Fruit fly (Drosophila melanogaster) whole organism, embryonic: ENCODE results near the gene cort.

Experiments
- Asciz ChIP-seq: fragments of 200-800 bp; sonication (Bioruptor generic); optimal IDR thresholded peaks from 2 replicates; lab custom pipeline; 2017; ENCODE audit warnings: missing biosample characterization, mild to moderate bottlenecking, missing genetic modification characterization, missing genetic modification reagents
- Atf6 ChIP-seq: fragments of 200-800 bp; sonication (Bioruptor generic); IDR thresholded peaks from 2 replicates; pipeline ENCODE4 v1.3.6; 2022; ENCODE audit warnings: missing biosample characterization, missing genetic modification characterization
- CG10366 ChIP-seq: fragments of 200-800 bp; sonication (Bioruptor generic); IDR thresholded peaks from 2 replicates; pipeline ENCODE4 v1.3.6; 2022; ENCODE audit warnings: missing biosample characterization, missing genetic modification characterization
- CG10565 ChIP-seq: fragments of 200-800 bp; sonication (Bioruptor generic); optimal IDR thresholded peaks from 3 replicates; lab custom pipeline; 2016; ENCODE audit warnings: missing biosample characterization, mild to moderate bottlenecking, missing genetic modification characterization
- CG11504 ChIP-seq: fragments of 200-800 bp; sonication (Bioruptor generic); optimal IDR thresholded peaks from 3 replicates; lab custom pipeline; 2019; ENCODE audit warnings: missing biosample characterization, mild to moderate bottlenecking, missing genetic modification characterization, moderate library complexity
- CG11560 ChIP-seq: fragments of 200-800 bp; sonication (Bioruptor generic); IDR thresholded peaks from 3 replicates; pipeline ENCODE4 v1.3.6; 2022; ENCODE audit warnings: missing biosample characterization, missing genetic modification characterization
- CG11696 ChIP-seq: fragments of 200-800 bp; sonication (Bioruptor generic); IDR thresholded peaks from 2 replicates; pipeline ENCODE4 v1.3.6; 2022; ENCODE audit warnings: missing biosample characterization, missing genetic modification characterization
- CG12391 ChIP-seq: fragments of 200-800 bp; sonication (Bioruptor generic); optimal IDR thresholded peaks from 3 replicates; lab custom pipeline; 2018; ENCODE audit warnings: missing biosample characterization, mild to moderate bottlenecking, missing genetic modification characterization, moderate library complexity
- CG16779 ChIP-seq: fragments of 200-800 bp; sonication (Bioruptor generic); IDR thresholded peaks from 2 replicates; pipeline ENCODE4 v1.3.6; 2022; ENCODE audit warnings: missing biosample characterization, missing genetic modification characterization
- CG17361 ChIP-seq: fragments of 200-800 bp; sonication (Bioruptor generic); IDR thresholded peaks from 3 replicates; pipeline ENCODE4 v1.3.6; 2022; ENCODE audit warnings: missing biosample characterization, missing genetic modification characterization
- CG17385 ChIP-seq: fragments of 200-800 bp; sonication (Bioruptor generic); optimal IDR thresholded peaks from 3 replicates; lab custom pipeline; 2018; ENCODE audit warnings: missing biosample characterization, mild to moderate bottlenecking, missing genetic modification characterization
- CG18619 ChIP-seq: fragments of 200-800 bp; sonication (Bioruptor generic); optimal IDR thresholded peaks from 3 replicates; lab custom pipeline; 2017; ENCODE audit warnings: missing biosample characterization, mild to moderate bottlenecking, missing genetic modification characterization
- CG3163 ChIP-seq: fragments of 200-800 bp; sonication (Bioruptor generic); optimal IDR thresholded peaks from 3 replicates; lab custom pipeline; 2016; ENCODE audit warnings: missing biosample characterization, missing genetic modification characterization
- CG6813 ChIP-seq: fragments of 200-800 bp; sonication (Bioruptor generic); optimal IDR thresholded peaks from 2 replicates; lab custom pipeline; 2017; ENCODE audit warnings: missing biosample characterization, missing genetic modification characterization, mild to moderate bottlenecking, moderate library complexity, missing genetic modification reagents
- CG8478 ChIP-seq: fragments of >200 bp; optimal IDR thresholded peaks from 2 replicates; lab custom pipeline; 2018
- CG9932 ChIP-seq: fragments of 200-800 bp; sonication (Bioruptor generic); IDR thresholded peaks from 2 replicates; pipeline ENCODE4 v1.3.6; 2022; ENCODE audit warnings: missing biosample characterization, missing genetic modification characterization
- Elba2 ChIP-seq: fragments of 200-800 bp; sonication (Bioruptor generic); optimal IDR thresholded peaks from 3 replicates; lab custom pipeline; 2016; ENCODE audit warnings: missing biosample characterization, missing genetic modification characterization
- Hr39 ChIP-seq: fragments of >200 bp; optimal IDR thresholded peaks from 2 replicates; lab custom pipeline; 2017
- Hsf ChIP-seq: fragments of 200-800 bp; sonication (Bioruptor generic); optimal IDR thresholded peaks from 3 replicates; lab custom pipeline; 2016; ENCODE audit warnings: missing biosample characterization, missing genetic modification characterization
- Mes4 ChIP-seq: fragments of 200-800 bp; sonication (Bioruptor generic); optimal IDR thresholded peaks from 2 replicates; lab custom pipeline; 2016; ENCODE audit warnings: missing biosample characterization, missing genetic modification characterization
- Myb ChIP-seq: fragments of 200-800 bp; sonication (Bioruptor generic); optimal IDR thresholded peaks from 2 replicates; lab custom pipeline; 2016; ENCODE audit warnings: missing biosample characterization, missing genetic modification characterization
- NC2α ChIP-seq: fragments of 200-800 bp; sonication (Bioruptor generic); optimal IDR thresholded peaks from 2 replicates; lab custom pipeline; 2016; ENCODE audit warnings: missing biosample characterization, missing genetic modification characterization
- Oaz ChIP-seq: fragments of 200-800 bp; sonication (Bioruptor generic); IDR thresholded peaks from 2 replicates; pipeline ENCODE4 v1.3.6; 2022; ENCODE audit warnings: missing biosample characterization, missing genetic modification characterization
- Poxn ChIP-seq: fragments of 200-800 bp; sonication (Bioruptor generic); IDR thresholded peaks from 2 replicates; pipeline ENCODE4 v1.3.6; 2022; ENCODE audit warnings: missing biosample characterization, missing genetic modification characterization
- Six4 ChIP-seq: fragments of 200-800 bp; sonication (Bioruptor generic); optimal IDR thresholded peaks from 2 replicates; lab custom pipeline; 2016; ENCODE audit warnings: missing biosample characterization, missing genetic modification characterization
- Xrp1 ChIP-seq: fragments of 200-800 bp; sonication (Bioruptor generic); IDR thresholded peaks from 2 replicates; pipeline ENCODE4 v1.3.6; 2022; ENCODE audit warnings: missing biosample characterization, missing genetic modification characterization
- cato ChIP-seq: fragments of 200-800 bp; sonication (Bioruptor generic); optimal IDR thresholded peaks from 2 replicates; lab custom pipeline; 2016; ENCODE audit warnings: missing biosample characterization, missing genetic modification characterization, borderline replicate concordance
- chif ChIP-seq, 2 experiments: fragments of 200-800 bp; sonication (Bioruptor generic); optimal IDR thresholded peaks; 3 replicates each; lab custom pipeline; 2016; ENCODE audit warnings: missing biosample characterization in 2 of 2, missing genetic modification characterization in 2 of 2
- chm ChIP-seq: fragments of 200-800 bp; sonication (Bioruptor generic); IDR thresholded peaks from 2 replicates; pipeline ENCODE4 v1.3.6; 2022; ENCODE audit warnings: missing biosample characterization, missing genetic modification characterization
- dmrt11E ChIP-seq: fragments of 200-800 bp; sonication (Bioruptor generic); optimal IDR thresholded peaks from 3 replicates; lab custom pipeline; 2018; ENCODE audit warnings: missing biosample characterization, mild to moderate bottlenecking, missing genetic modification characterization, moderate library complexity
- dpn ChIP-seq, 2 experiments: fragments of 200-800 bp; sonication (Bioruptor generic); optimal IDR thresholded peaks; 3 replicates each; lab custom pipeline; 2016; ENCODE audit warnings: missing biosample characterization in 2 of 2, missing genetic modification characterization in 2 of 2
- fd102C ChIP-seq: fragments of 200-800 bp; sonication (Bioruptor generic); optimal IDR thresholded peaks from 2 replicates; lab custom pipeline; 2018; ENCODE audit warnings: missing biosample characterization, mild to moderate bottlenecking, missing genetic modification characterization, moderate library complexity
- fd64A ChIP-seq: fragments of 200-800 bp; sonication (Bioruptor generic); optimal IDR thresholded peaks from 3 replicates; lab custom pipeline; 2018; ENCODE audit warnings: missing biosample characterization, mild to moderate bottlenecking, missing genetic modification characterization
- grau ChIP-seq: fragments of 200-800 bp; optimal IDR thresholded peaks from 3 replicates; lab custom pipeline; 2019; ENCODE audit warnings: missing biosample characterization, mild to moderate bottlenecking, missing genetic modification characterization, moderate library complexity
- gro ChIP-seq: fragments of 200-800 bp; sonication (Bioruptor generic); optimal IDR thresholded peaks from 2 replicates; lab custom pipeline; 2016; ENCODE audit warnings: missing biosample characterization, missing genetic modification characterization
- h ChIP-seq: fragments of >200 bp; optimal IDR thresholded peaks from 2 replicates; lab custom pipeline; 2017
- kay ChIP-seq: fragments of 200-800 bp; sonication (Bioruptor generic); optimal IDR thresholded peaks from 2 replicates; lab custom pipeline; 2016; ENCODE audit warnings: missing biosample characterization, missing genetic modification characterization
- lbe ChIP-seq: fragments of 200-800 bp; sonication (Bioruptor generic); optimal IDR thresholded peaks from 2 replicates; lab custom pipeline; 2016; ENCODE audit warnings: missing biosample characterization, mild to moderate bottlenecking, missing genetic modification characterization
- pros ChIP-seq: fragments of 200-800 bp; sonication (Bioruptor generic); optimal IDR thresholded peaks from 3 replicates; lab custom pipeline; 2019; ENCODE audit warnings: missing biosample characterization, mild to moderate bottlenecking, missing genetic modification characterization, moderate library complexity
- pum ChIP-seq: fragments of 200-800 bp; sonication (Bioruptor generic); optimal IDR thresholded peaks from 2 replicates; lab custom pipeline; 2016; ENCODE audit warnings: missing biosample characterization, missing genetic modification characterization
- ro ChIP-seq: fragments of 200-800 bp; sonication (Bioruptor generic); IDR thresholded peaks from 2 replicates; pipeline ENCODE4 v1.3.6; 2022; ENCODE audit warnings: missing biosample characterization, missing genetic modification characterization
- sc ChIP-seq, 3 experiments: fragments of >200 bp in 2 of 3; fragments of 200-800 bp in 1 of 3; sonication (Bioruptor generic) in 1 of 3; optimal IDR thresholded peaks; 2 replicates in 2 of 3; 3 replicates in 1 of 3; lab custom pipeline; 2017; ENCODE audit warnings: mild to moderate bottlenecking in 1 of 3, missing biosample characterization in 1 of 3, missing genetic modification characterization in 1 of 3, missing genetic modification reagents in 1 of 3
- seq ChIP-seq: fragments of 200-800 bp; sonication (Bioruptor generic); IDR thresholded peaks from 2 replicates; pipeline ENCODE4 v1.3.6; 2022; ENCODE audit warnings: missing biosample characterization, missing genetic modification characterization
- sima ChIP-seq: fragments of 200-800 bp; sonication (Bioruptor generic); optimal IDR thresholded peaks from 2 replicates; lab custom pipeline; 2016; ENCODE audit warnings: missing biosample characterization, missing genetic modification characterization
- tgo ChIP-seq: fragments of 200-800 bp; sonication (Bioruptor generic); IDR thresholded peaks from 3 replicates; pipeline ENCODE4 v1.3.6; 2022; ENCODE audit warnings: missing biosample characterization, missing genetic modification characterization
- tin ChIP-seq: fragments of 200-800 bp; sonication (Bioruptor generic); optimal IDR thresholded peaks from 3 replicates; lab custom pipeline; 2016; ENCODE audit warnings: missing biosample characterization, missing genetic modification characterization
- trh ChIP-seq: fragments of 200-800 bp; sonication (Bioruptor generic); optimal IDR thresholded peaks from 2 replicates; lab custom pipeline; 2016; ENCODE audit warnings: missing biosample characterization, missing genetic modification characterization
- twi ChIP-seq: fragments of 200-800 bp; optimal IDR thresholded peaks from 2 replicates; lab custom pipeline; 2019; ENCODE audit warnings: missing biosample characterization, mild to moderate bottlenecking, missing genetic modification characterization, moderate library complexity
- wdn ChIP-seq: fragments of 200-800 bp; sonication (Bioruptor generic); IDR thresholded peaks from 2 replicates; pipeline ENCODE4 v1.3.6; 2022; ENCODE audit warnings: missing biosample characterization, missing genetic modification characterization
- wek ChIP-seq: fragments of 200-800 bp; sonication (Bioruptor generic); optimal IDR thresholded peaks from 3 replicates; lab custom pipeline; 2018; ENCODE audit warnings: missing biosample characterization, mild to moderate bottlenecking, missing genetic modification characterization, moderate library complexity
- zfh2 ChIP-seq: fragments of 200-800 bp; sonication (Bioruptor generic); optimal IDR thresholded peaks from 2 replicates; lab custom pipeline; 2016; ENCODE audit warnings: missing biosample characterization, missing genetic modification characterization

cort gene

DNA sequence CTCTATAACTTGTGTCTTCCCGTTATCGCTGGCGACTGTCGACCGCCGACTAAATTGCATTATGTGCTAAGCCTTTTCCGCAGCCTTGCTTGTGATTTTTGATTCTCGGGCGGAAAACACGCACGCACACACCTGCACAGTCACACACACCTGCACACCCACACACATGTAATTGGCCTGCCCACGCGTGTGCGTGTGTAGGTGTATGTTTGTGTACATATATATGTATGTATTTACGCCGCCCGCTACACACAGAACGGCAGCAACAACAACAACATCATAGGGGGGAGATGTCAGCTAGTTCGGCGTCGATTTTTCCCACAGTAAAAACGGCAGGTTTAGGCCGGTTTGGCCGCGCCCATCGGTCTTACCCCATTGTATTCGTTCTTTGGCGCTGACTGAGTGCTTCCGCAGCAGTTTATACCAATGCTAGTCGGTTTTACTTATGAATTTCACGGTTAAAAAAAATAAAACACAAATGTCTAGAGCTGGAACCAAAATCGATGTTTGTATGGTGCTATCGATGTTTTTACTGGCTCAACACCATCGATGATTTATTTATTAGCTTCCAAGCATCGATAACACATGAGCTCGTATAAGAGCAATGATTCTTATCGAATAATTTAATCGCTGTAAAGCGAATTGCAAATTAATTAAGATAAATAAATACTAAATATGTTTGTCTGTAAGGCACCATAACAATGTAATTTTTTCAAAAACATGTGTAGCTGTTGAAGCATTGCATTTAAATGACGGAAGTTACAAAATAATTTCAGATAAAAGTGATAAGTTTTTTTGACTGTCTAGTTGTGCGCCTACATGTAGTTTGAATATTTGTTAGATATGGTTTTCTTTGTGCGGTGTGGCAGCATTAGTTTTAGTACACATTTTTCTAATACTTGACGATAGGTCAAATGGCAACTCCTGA, 46.7 kb upstream of the cort start, which contains the start of gene homer (continued):
- TF ChIP-seq sima (GFP tag; lab: Kevin White, UChicago) (no peak), CG17385 (GFP tag; lab: Kevin White, UChicago) (no peak), CG10366 (no peak), dmrt11E (tag; lab: Kevin White, UChicago) (peak; percentile 4), CG3163 (GFP tag; lab: Kevin White, UChicago) (no peak), Xrp1 (peak; percentile 27; the same call in 1 of the 2 replicates), CG11696 (GFP tag; lab: Robert Waterston, UW) (no peak), fd102C (GFP tag; lab: Kevin White, UChicago) (no peak), lbe (GFP tag; lab: Kevin White, UChicago) (peak; percentile 43), Oaz (GFP tag; lab: Robert Waterston, UW) (no peak), tgo (GFP tag; lab: Robert Waterston, UW) (no peak), trh (GFP tag; lab: Kevin White, UChicago) (no peak), CG10565 (GFP tag; lab: Kevin White, UChicago) (no peak), seq (GFP tag; lab: Robert Waterston, UW) (no peak), dpn (GFP tag; optimal IDR thresholded peaks at IDR 0.05; lab: Kevin White, UChicago) (no peak), sc (optimal IDR thresholded peaks at IDR 0.05; lab: Kevin White, UChicago) (no peak), sc (GFP tag; optimal IDR thresholded peaks at IDR 0.05; lab: Kevin White, UChicago) (no peak), Atf6 (no peak), Hr39 (no peak), twi (no peak), CG8478 (lab: Kevin White, UChicago) (peak; percentile 94), wdn (no peak), pros (GFP tag; lab: Kevin White, UChicago) (peak; percentile 7), kay (no peak), zfh2 (GFP tag; lab: Kevin White, UChicago) (no peak), CG9932 (peak; percentile 63), Asciz (GFP tag; lab: Kevin White, UChicago) (no peak), Hsf (GFP tag; lab: Kevin White, UChicago) (no peak), CG11504 (tag; lab: Kevin White, UChicago) (no peak), grau (tag; lab: Kevin White, UChicago) (no peak), CG11560 (tag; lab: Robert Waterston, UW) (peak; percentile 97), chif (GFP tag; optimal IDR thresholded peaks at IDR 0.05; lab: Kevin White, UChicago) (no peak), Poxn (GFP tag; lab: Robert Waterston, UW) (no peak), cato (GFP tag; lab: Kevin White, UChicago) (no peak), tin (GFP tag; lab: Kevin White, UChicago) (peak; percentile 8), chm (no peak), CG6813 (GFP tag; lab: Kevin White, UChicago) (no peak), wek (GFP tag; lab: Kevin White, UChicago) (no peak), NC2α (GFP tag; lab: Kevin White, UChicago) (no peak), pum (GFP tag; lab: Kevin White, UChicago) (no peak), fd64A (peak; percentile 48), Myb (GFP tag; lab: Kevin White, UChicago) (no peak), Six4 (GFP tag; lab: Kevin White, UChicago) (no peak), Elba2 (GFP tag; lab: Kevin White, UChicago) (no peak), CG12391 (tag; lab: Kevin White, UChicago) (peak; percentile 18), gro (GFP tag; lab: Kevin White, UChicago) (no peak), Mes4 (GFP tag; lab: Kevin White, UChicago) (no peak), h (lab: Kevin White, UChicago) (no peak), CG18619 (no peak), ro (GFP tag; lab: Robert Waterston, UW) (no peak), CG16779 (GFP tag; lab: Robert Waterston, UW) (no peak), CG17361 (GFP tag; lab: Robert Waterston, UW) (peak; percentile 32; the same call in 1 of the 3 replicates)
